Fruit fly (Drosophila melanogaster) whole organism, adult: ENCODE measurements around the gene sick.

Source experiments
- CG11617 ChIP-seq: fragments of 200-800 bp; sonication (Bioruptor generic); optimal IDR thresholded peaks from 2 replicates; lab custom pipeline; 2017; ENCODE audit warnings: mild to moderate bottlenecking, missing biosample characterization, missing genetic modification reagents, missing genetic modification characterization
- CG12768 ChIP-seq: fragments of 200-800 bp; sonication (Bioruptor generic); optimal IDR thresholded peaks from 2 replicates; lab custom pipeline; 2017; ENCODE audit warnings: missing biosample characterization, missing genetic modification characterization, mild to moderate bottlenecking, moderate library complexity, missing genetic modification reagents
- CG14711 ChIP-seq: fragments of 200-800 bp; sonication (Bioruptor generic); optimal IDR thresholded peaks from 2 replicates; lab custom pipeline; 2018; ENCODE audit warnings: missing biosample characterization, mild to moderate bottlenecking, missing genetic modification characterization, moderate library complexity
- CG1620 ChIP-seq: fragments of 200-800 bp; sonication (Bioruptor generic); optimal IDR thresholded peaks from 2 replicates; lab custom pipeline; 2016; ENCODE audit warnings: missing biosample characterization, missing genetic modification characterization
- CG33017 ChIP-seq: fragments of 200-800 bp; sonication (Bioruptor generic); optimal IDR thresholded peaks from 2 replicates; lab custom pipeline; 2018; ENCODE audit warnings: missing biosample characterization, mild to moderate bottlenecking, missing genetic modification characterization, moderate library complexity
- CG5204 ChIP-seq: fragments of 200-800 bp; sonication (Bioruptor generic); optimal IDR thresholded peaks from 2 replicates; lab custom pipeline; 2016; ENCODE audit warnings: missing biosample characterization, missing genetic modification characterization
- CG7045 ChIP-seq: fragments of 200-800 bp; sonication (Bioruptor generic); optimal IDR thresholded peaks from 2 replicates; lab custom pipeline; 2017; ENCODE audit warnings: missing biosample characterization, mild to moderate bottlenecking, missing genetic modification characterization
- CG7101 ChIP-seq: fragments of 200-800 bp; sonication (Bioruptor generic); optimal IDR thresholded peaks from 2 replicates; lab custom pipeline; 2018; ENCODE audit warnings: missing biosample characterization, mild to moderate bottlenecking, missing genetic modification characterization, moderate library complexity
- Clk ChIP-seq: fragments of 200-800 bp; sonication (Bioruptor generic); optimal IDR thresholded peaks from 2 replicates; lab custom pipeline; 2017; ENCODE audit warnings: missing biosample characterization, missing genetic modification characterization
- Crg-1 ChIP-seq: fragments of 200-800 bp; sonication (Bioruptor generic); optimal IDR thresholded peaks from 2 replicates; lab custom pipeline; 2016; ENCODE audit warnings: missing biosample characterization, missing genetic modification characterization
- Hr96 ChIP-seq: fragments of 200-800 bp; sonication (Bioruptor generic); optimal IDR thresholded peaks from 2 replicates; lab custom pipeline; 2016; ENCODE audit warnings: missing biosample characterization, missing genetic modification characterization
- Mnt ChIP-seq: fragments of 200-800 bp; sonication (Bioruptor generic); optimal IDR thresholded peaks from 2 replicates; lab custom pipeline; 2016; ENCODE audit warnings: missing biosample characterization, mild to moderate bottlenecking, missing genetic modification characterization
- bab1 ChIP-seq: fragments of 200-800 bp; sonication (Bioruptor generic); optimal IDR thresholded peaks from 3 replicates; lab custom pipeline; 2019; ENCODE audit warnings: missing biosample characterization, mild to moderate bottlenecking, missing genetic modification characterization, moderate library complexity
- cic ChIP-seq: fragments of 200-800 bp; sonication (Bioruptor generic); optimal IDR thresholded peaks from 2 replicates; lab custom pipeline; 2017; ENCODE audit warnings: missing biosample characterization, mild to moderate bottlenecking, missing genetic modification characterization, moderate library complexity
- cnc ChIP-seq, 2 experiments: fragments of >200 bp; optimal IDR thresholded peaks; 2 replicates each; lab custom pipeline; 2017
- kay ChIP-seq: fragments of 200-800 bp; sonication (Bioruptor generic); peaks from one replicate; lab custom pipeline; 2016; ENCODE audit warnings: missing biosample characterization, missing genetic modification characterization, borderline replicate concordance
- ovo ChIP-seq: fragments of 200-800 bp; sonication (Bioruptor generic); optimal IDR thresholded peaks from 2 replicates; lab custom pipeline; 2016; ENCODE audit warnings: missing biosample characterization, missing genetic modification characterization
- pad ChIP-seq: fragments of 200-800 bp; sonication (Bioruptor generic); optimal IDR thresholded peaks from 3 replicates; lab custom pipeline; 2017; ENCODE audit warnings: missing biosample characterization, missing genetic modification characterization, mild to moderate bottlenecking, moderate library complexity, missing genetic modification reagents
- tj ChIP-seq: fragments of 200-800 bp; sonication (Bioruptor generic); optimal IDR thresholded peaks from 3 replicates; lab custom pipeline; 2017; ENCODE audit warnings: missing biosample characterization, mild to moderate bottlenecking, missing genetic modification characterization, moderate library complexity
- toe ChIP-seq: fragments of 200-800 bp; sonication (Bioruptor generic); optimal IDR thresholded peaks from 2 replicates; lab custom pipeline; 2016; ENCODE audit warnings: missing biosample characterization, missing genetic modification characterization

The sick gene

dm6 chr2L:19935085-19935846, 139.1 kb downstream of the sick start:
- TF ChIP-seq CG14711 (no peak), CG5204 (GFP tag; lab: Kevin White, UChicago) (peak; percentile 15), cic (GFP tag; lab: Kevin White, UChicago) (peak; percentile 26), Crg-1 (no peak), kay (GFP tag; lab: Kevin White, UChicago) (no peak), CG11617 (GFP tag; lab: Kevin White, UChicago) (no peak), CG33017 (tag; lab: Kevin White, UChicago) (no peak), toe (no peak), Clk (GFP tag; lab: Kevin White, UChicago) (no peak), ovo (GFP tag; lab: Kevin White, UChicago) (no peak), tj (peak; percentile 93), Mnt (peak; percentile 17), cnc (optimal IDR thresholded peaks at IDR 0.05; lab: Kevin White, UChicago) (no peak), CG7045 (GFP tag; lab: Kevin White, UChicago) (no peak), CG12768 (GFP tag; lab: Kevin White, UChicago) (no peak), pad (GFP tag; lab: Kevin White, UChicago) (peak; percentile 79), Hr96 (no peak), CG7101 (peak; percentile 21), CG1620 (no peak), bab1 (peak; percentile 21)

dm6 chr2L:19937804-19938461, 141.8 kb downstream of the sick start:
- TF ChIP-seq Clk (GFP tag; lab: Kevin White, UChicago) (no peak), toe (no peak), CG7101 (no peak), CG1620 (no peak), kay (GFP tag; lab: Kevin White, UChicago) (no peak), cnc (optimal IDR thresholded peaks at IDR 0.05; lab: Kevin White, UChicago) (no peak), Mnt (no peak), Crg-1 (no peak), CG12768 (GFP tag; lab: Kevin White, UChicago) (no peak), cic (GFP tag; lab: Kevin White, UChicago) (no peak), ovo (GFP tag; lab: Kevin White, UChicago) (no peak), CG33017 (tag; lab: Kevin White, UChicago) (no peak), bab1 (no peak), CG11617 (GFP tag; lab: Kevin White, UChicago) (no peak), Hr96 (no peak), CG7045 (GFP tag; lab: Kevin White, UChicago) (no peak), pad (GFP tag; lab: Kevin White, UChicago) (no peak), tj (no peak), CG14711 (no peak), CG5204 (GFP tag; lab: Kevin White, UChicago) (no peak)

dm6 chr2L:19940036-19940435, 143.9 kb downstream of the sick start:
- TF ChIP-seq cic (GFP tag; lab: Kevin White, UChicago) (no peak), toe (no peak), Crg-1 (no peak), CG1620 (no peak), CG12768 (GFP tag; lab: Kevin White, UChicago) (no peak), kay (GFP tag; lab: Kevin White, UChicago) (no peak), bab1 (no peak), CG7101 (no peak), CG7045 (GFP tag; lab: Kevin White, UChicago) (no peak), CG5204 (GFP tag; lab: Kevin White, UChicago) (no peak)

- TF ChIP-seq CG11617 (GFP tag; lab: Kevin White, UChicago) (no peak), CG7101 (no peak), CG12768 (GFP tag; lab: Kevin White, UChicago) (no peak), CG1620 (no peak), CG5204 (GFP tag; lab: Kevin White, UChicago) (no peak), toe (no peak), CG14711 (no peak), Mnt (no peak), CG33017 (tag; lab: Kevin White, UChicago) (no peak), cnc (optimal IDR thresholded peaks at IDR 0.05; lab: Kevin White, UChicago) (no peak), pad (GFP tag; lab: Kevin White, UChicago) (no peak), Clk (GFP tag; lab: Kevin White, UChicago) (no peak)
Observed at dm6 chr2L:19941352-19941851, 145.2 kb downstream of the sick start.

- TF ChIP-seq CG33017 (tag; lab: Kevin White, UChicago): no peak
- no peak for TF ChIP-seq CG14711
- no peak for TF ChIP-seq cic (GFP tag; lab: Kevin White, UChicago)
- TF ChIP-seq bab1: no peak
- TF ChIP-seq Hr96: no peak
- no peak for TF ChIP-seq CG12768 (GFP tag; lab: Kevin White, UChicago)
- no peak for TF ChIP-seq CG11617 (GFP tag; lab: Kevin White, UChicago)
- no peak for TF ChIP-seq Clk (GFP tag; lab: Kevin White, UChicago)
- no peak for TF ChIP-seq CG5204 (GFP tag; lab: Kevin White, UChicago)
- no peak for TF ChIP-seq Mnt
- no peak for TF ChIP-seq ovo (GFP tag; lab: Kevin White, UChicago)
- TF ChIP-seq toe: no peak
- no peak for TF ChIP-seq kay (GFP tag; lab: Kevin White, UChicago)
- TF ChIP-seq tj: no peak
- no peak for TF ChIP-seq CG1620
- no peak for TF ChIP-seq CG7045 (GFP tag; lab: Kevin White, UChicago)
Observed at dm6 chr2L:19942510-19942909, 146.3 kb downstream of the sick start.
